Worm (Caenorhabditis elegans) whole organism, late embryonic: ENCODE data around the gene F19B2.5.

Source experiments
- F13H6.1 ChIP-seq: sonication (generic microtip); optimal IDR thresholded peaks from 2 replicates; lab custom pipeline; 2016; ENCODE audit warnings: missing genetic modification characterization, missing compliant biosample characterization
- K09A11.1 ChIP-seq: sonication (generic microtip); optimal IDR thresholded peaks from 2 replicates; lab custom pipeline; 2017; ENCODE audit warnings: antibody characterized with exemption, mild to moderate bottlenecking, missing genetic modification characterization, missing compliant biosample characterization; ENCODE audit not compliant: insufficient read depth
- T23F11.4 ChIP-seq: fragments of 200-800 bp; sonication (Bioruptor generic); optimal IDR thresholded peaks from 2 replicates; lab custom pipeline; 2018; ENCODE audit warnings: mild to moderate bottlenecking, missing genetic modification characterization, missing compliant biosample characterization
- ceh-2 ChIP-seq: sonication (generic microtip); optimal IDR thresholded peaks from 2 replicates; lab custom pipeline; 2016; ENCODE audit warnings: missing genotype, missing genetic modification characterization, missing compliant biosample characterization
- ceh-9 ChIP-seq: sonication (generic microtip); optimal IDR thresholded peaks from 2 replicates; lab custom pipeline; 2016; ENCODE audit warnings: mild to moderate bottlenecking, missing genetic modification characterization, inconsistent platforms, missing compliant biosample characterization
- elt-2 ChIP-seq: sonication (generic microtip); optimal IDR thresholded peaks from 2 replicates; lab custom pipeline; 2016; ENCODE audit warnings: missing genetic modification reagents, missing genetic modification characterization, missing compliant biosample characterization
- fax-1 ChIP-seq: sonication (generic microtip); optimal IDR thresholded peaks from 2 replicates; lab custom pipeline; 2016; ENCODE audit warnings: missing genotype, missing genetic modification characterization, missing compliant biosample characterization
- pha-4 ChIP-seq: fragments of 150-350 bp; optimal IDR thresholded peaks from 2 replicates; lab custom pipeline; 2018; ENCODE audit warnings: missing biosample characterization, missing genetic modification reagents, missing genetic modification characterization

- TF ChIP-seq T23F11.4 (no peak), pha-4 (tag; lab: Kevin White, UChicago) (no peak), elt-2 (tag; lab: Kevin White, UChicago) (no peak), fax-1 (tag; lab: Kevin White, UChicago) (no peak), K09A11.1 (tag; lab: Kevin White, UChicago) (no peak), F13H6.1 (tag; lab: Kevin White, UChicago) (no peak), ceh-2 (tag; lab: Kevin White, UChicago) (no peak), ceh-9 (tag; lab: Kevin White, UChicago) (no peak)
Observed at ce11 chrV:20125137-20125536, 38.8 kb downstream of the F19B2.5 start.
